Worm (Caenorhabditis elegans) whole organism, early embryonic: Measurements from ENCODE around the gene ZK512.10.

ENCODE experiments used
- aly-1 ChIP-seq: sonication (generic microtip); optimal IDR thresholded peaks from 2 replicates; lab custom pipeline; 2016; ENCODE audit warnings: missing genetic modification characterization, missing compliant biosample characterization
- ama-1 ChIP-seq: fragments of 150-350 bp; optimal IDR thresholded peaks from 2 replicates; lab custom pipeline; 2014
- tbx-37 ChIP-seq: fragments of 200-800 bp; sonication (Bioruptor generic); conservative IDR thresholded peaks from 2 replicates; pipeline ENCODE4 v1.3.6; 2022; ENCODE audit warnings: missing genetic modification reagents, missing genetic modification characterization, missing compliant biosample characterization

DNA sequence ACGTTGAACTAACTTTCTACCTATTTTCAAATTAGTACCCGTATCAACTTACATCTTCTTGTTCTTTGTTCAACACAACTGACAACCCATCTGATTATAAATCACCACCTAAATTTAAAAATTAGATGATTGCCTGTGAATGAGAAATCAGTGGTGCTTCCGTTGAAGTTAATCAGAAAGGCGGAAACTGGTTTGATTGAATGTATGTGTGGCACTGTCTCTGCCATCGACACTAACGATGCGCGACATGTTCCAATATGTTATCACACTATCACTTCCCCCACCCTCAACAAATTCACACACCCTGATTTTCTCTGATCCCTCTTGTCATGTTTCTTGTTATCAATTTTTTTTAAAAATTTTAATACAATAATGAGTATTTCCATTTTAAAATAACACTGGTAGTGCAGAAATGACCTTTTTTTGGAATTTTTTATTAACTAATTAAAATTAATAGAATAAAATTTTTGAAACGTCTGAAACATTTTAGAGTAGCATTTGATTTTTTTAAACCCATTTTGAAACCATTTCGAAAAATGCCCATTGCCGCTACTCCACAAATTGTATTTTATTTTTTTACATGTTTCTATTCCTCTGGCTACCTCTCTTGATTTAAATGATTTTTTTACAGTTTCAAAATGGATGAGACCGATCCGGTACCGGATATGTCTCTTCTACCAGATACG, 11.6 kb upstream of the ZK512.10 start, which contains the start of gene ced-11:
- TF ChIP-seq tbx-37 (GFP tag; lab: Robert Waterston, UW) (no peak), ama-1 (no peak), aly-1 (tag; lab: Kevin White, UChicago) (no peak)
